Fruit fly (Drosophila melanogaster) whole organism, adult: ENCODE measurements around the gene CG7296.

Experiments used
- CG1620 ChIP-seq: fragments of 200-800 bp; sonication (Bioruptor generic); optimal IDR thresholded peaks from 2 replicates; lab custom pipeline; 2016; ENCODE audit warnings: missing biosample characterization, missing genetic modification characterization
- Clk ChIP-seq: fragments of 200-800 bp; sonication (Bioruptor generic); optimal IDR thresholded peaks from 2 replicates; lab custom pipeline; 2017; ENCODE audit warnings: missing biosample characterization, missing genetic modification characterization
- cic ChIP-seq: fragments of 200-800 bp; sonication (Bioruptor generic); optimal IDR thresholded peaks from 2 replicates; lab custom pipeline; 2017; ENCODE audit warnings: missing biosample characterization, mild to moderate bottlenecking, missing genetic modification characterization, moderate library complexity
- toe ChIP-seq: fragments of 200-800 bp; sonication (Bioruptor generic); optimal IDR thresholded peaks from 2 replicates; lab custom pipeline; 2016; ENCODE audit warnings: missing biosample characterization, missing genetic modification characterization

DNA sequence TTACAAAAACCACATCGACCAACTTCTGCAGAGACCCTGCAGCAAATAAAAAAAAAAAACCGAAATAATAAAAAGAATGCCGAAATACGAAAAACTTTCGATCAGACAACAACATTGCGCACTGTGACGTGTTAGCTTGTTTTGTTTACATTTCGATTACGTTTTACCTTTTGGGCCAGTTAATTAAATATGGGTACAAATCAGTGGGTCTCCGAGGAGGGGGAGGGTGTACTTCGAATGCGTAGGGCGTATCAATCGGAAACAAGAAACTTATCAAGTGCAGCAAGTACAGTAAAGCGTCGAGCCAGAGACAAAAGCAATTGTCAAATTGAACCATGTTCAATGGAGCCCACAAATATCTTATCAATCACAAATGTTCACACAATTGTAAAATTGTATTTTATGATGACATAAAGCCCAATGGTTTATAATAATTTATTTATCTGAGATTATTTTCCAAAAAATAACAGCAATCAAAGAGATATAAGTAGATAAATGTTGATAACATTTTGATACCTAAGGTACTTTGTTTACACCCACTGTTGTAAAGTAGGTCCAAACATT, 14.7 kb upstream of the CG7296 start, which contains the start of gene Lip1:
- TF ChIP-seq CG1620 (no peak), toe (GFP tag; lab: Kevin White, UChicago) (no peak), Clk (GFP tag; lab: Kevin White, UChicago) (no peak), cic (GFP tag; lab: Kevin White, UChicago) (no peak)
